Worm (Caenorhabditis elegans) whole organism, L2 larva: Measurements from ENCODE around the gene sgca-1.

Experiments used
- C34F6.9 ChIP-seq: fragments of 150-350 bp; optimal IDR thresholded peaks from 2 replicates; lab custom pipeline; 2014; ENCODE audit warnings: missing biosample characterization, missing genetic modification characterization
- R02D3.7 ChIP-seq: fragments of 150-350 bp; optimal IDR thresholded peaks from 2 replicates; lab custom pipeline; 2014; ENCODE audit warnings: missing biosample characterization, missing genetic modification characterization
- Y55F3AM.14 ChIP-seq: fragments of 200-800 bp; sonication (Bioruptor generic); optimal IDR thresholded peaks from 2 replicates; lab custom pipeline; 2018; ENCODE audit warnings: mild to moderate bottlenecking, missing genetic modification characterization, missing compliant biosample characterization
- aly-2 ChIP-seq: fragments of 150-350 bp; optimal IDR thresholded peaks from 2 replicates; lab custom pipeline; 2014; ENCODE audit warnings: missing biosample characterization, missing genetic modification characterization
- ama-1 ChIP-seq: fragments of 150-350 bp; optimal IDR thresholded peaks from 2 replicates; lab custom pipeline; 2018; ENCODE audit warnings: inconsistent platforms
- blmp-1 ChIP-seq: sonication (generic microtip); optimal IDR thresholded peaks from 2 replicates; lab custom pipeline; 2017; ENCODE audit warnings: missing genetic modification characterization, mild to moderate bottlenecking, missing compliant biosample characterization, antibody characterized with exemption, moderate library complexity; ENCODE audit not compliant: insufficient read depth
- ceh-16 ChIP-seq: fragments of 150-350 bp; optimal IDR thresholded peaks from 2 replicates; lab custom pipeline; 2014; ENCODE audit warnings: missing biosample characterization, missing genetic modification characterization
- ceh-82 ChIP-seq: fragments of 150-350 bp; optimal IDR thresholded peaks from 2 replicates; lab custom pipeline; 2014; ENCODE audit warnings: missing biosample characterization, missing genetic modification characterization
- crh-2 ChIP-seq: sonication (generic microtip); optimal IDR thresholded peaks from 2 replicates; lab custom pipeline; 2017; ENCODE audit warnings: missing biosample characterization, missing genetic modification characterization
- egl-27 ChIP-seq: sonication (generic microtip); optimal IDR thresholded peaks from 3 replicates; lab custom pipeline; 2017; ENCODE audit warnings: missing biosample characterization, missing genetic modification reagents, missing genetic modification characterization
- elt-1 ChIP-seq: fragments of 150-350 bp; optimal IDR thresholded peaks from 2 replicates; lab custom pipeline; 2014; ENCODE audit warnings: missing biosample characterization, missing genetic modification characterization
- elt-3 ChIP-seq: sonication (generic microtip); optimal IDR thresholded peaks from 2 replicates; lab custom pipeline; 2017; ENCODE audit warnings: missing biosample characterization, missing genetic modification characterization
- gmeb-1 ChIP-seq: fragments of 150-350 bp; optimal IDR thresholded peaks from 2 replicates; lab custom pipeline; 2014; ENCODE audit warnings: missing biosample characterization, missing genetic modification characterization
- lin-11 ChIP-seq: fragments of 150-350 bp; sonication (generic microtip); optimal IDR thresholded peaks from 2 replicates; lab custom pipeline; 2014; ENCODE audit warnings: missing biosample characterization, missing genetic modification characterization, inconsistent platforms, mixed read lengths
- lin-13 ChIP-seq: fragments of 150-350 bp; optimal IDR thresholded peaks from 2 replicates; lab custom pipeline; 2014; ENCODE audit warnings: missing biosample characterization, missing genetic modification reagents, missing genetic modification characterization
- lin-39 ChIP-seq: fragments of 150-350 bp; optimal IDR thresholded peaks from 2 replicates; lab custom pipeline; 2014; ENCODE audit warnings: missing biosample characterization, missing genetic modification reagents, missing genetic modification characterization
- lsy-2 ChIP-seq, 2 experiments: fragments of 150-350 bp in 1 of 2; sonication (generic microtip) in 1 of 2; optimal IDR thresholded peaks; 2 replicates each; lab custom pipeline; 2014 to 2017; ENCODE audit warnings: missing biosample characterization in 2 of 2, missing genetic modification characterization in 2 of 2
- mab-5 ChIP-seq: fragments of 150-350 bp; optimal IDR thresholded peaks from 2 replicates; lab custom pipeline; 2014; ENCODE audit warnings: missing biosample characterization, missing genetic modification characterization
- mbf-1 ChIP-seq: sonication (generic microtip); optimal IDR thresholded peaks from 2 replicates; lab custom pipeline; 2017; ENCODE audit warnings: missing biosample characterization, missing genetic modification characterization
- mdl-1 ChIP-seq, 2 experiments: fragments of 150-350 bp in 1 of 2; sonication (generic microtip) in 1 of 2; optimal IDR thresholded peaks; 2 replicates each; lab custom pipeline; 2017; ENCODE audit warnings: missing biosample characterization in 2 of 2, missing genetic modification characterization in 2 of 2
- nhr-10 ChIP-seq: sonication (generic microtip); optimal IDR thresholded peaks from 2 replicates; lab custom pipeline; 2017; ENCODE audit warnings: missing biosample characterization, missing genetic modification characterization
- nhr-12 ChIP-seq: fragments of 150-350 bp; optimal IDR thresholded peaks from 2 replicates; lab custom pipeline; 2014; ENCODE audit warnings: missing biosample characterization, missing genetic modification characterization
- nhr-129 ChIP-seq: fragments of 150-350 bp; optimal IDR thresholded peaks from 2 replicates; lab custom pipeline; 2014; ENCODE audit warnings: missing biosample characterization, missing genetic modification characterization
- nhr-23 ChIP-seq: fragments of 150-350 bp; optimal IDR thresholded peaks from 2 replicates; lab custom pipeline; 2014; ENCODE audit warnings: missing biosample characterization, missing genetic modification reagents, missing genetic modification characterization
- nhr-237 ChIP-seq: fragments of 150-350 bp; optimal IDR thresholded peaks from 2 replicates; lab custom pipeline; 2014; ENCODE audit warnings: missing biosample characterization, missing genetic modification characterization
- nhr-25 ChIP-seq: fragments of 150-350 bp; sonication (generic microtip); optimal IDR thresholded peaks from 3 replicates; lab custom pipeline; 2014; ENCODE audit warnings: missing biosample characterization, missing genetic modification characterization
- nhr-6 ChIP-seq: fragments of 150-350 bp; optimal IDR thresholded peaks from 2 replicates; lab custom pipeline; 2014; ENCODE audit warnings: missing biosample characterization, missing genetic modification characterization
- peb-1 ChIP-seq: fragments of 150-350 bp; optimal IDR thresholded peaks from 2 replicates; lab custom pipeline; 2014; ENCODE audit warnings: missing biosample characterization, missing genetic modification characterization
- sem-4 ChIP-seq: fragments of 150-350 bp; optimal IDR thresholded peaks from 2 replicates; lab custom pipeline; 2014; ENCODE audit warnings: missing biosample characterization, missing genetic modification reagents, missing genetic modification characterization
- sma-3 ChIP-seq: sonication (generic microtip); optimal IDR thresholded peaks from 2 replicates; lab custom pipeline; 2016; ENCODE audit warnings: missing genetic modification reagents, missing genetic modification characterization, missing compliant biosample characterization
- sma-9 ChIP-seq, 2 experiments: fragments of 150-350 bp in 1 of 2; sonication (generic microtip) in 1 of 2; optimal IDR thresholded peaks; 2 replicates each; lab custom pipeline; 2014 to 2016; ENCODE audit warnings: missing genetic modification characterization in 2 of 2, mild to moderate bottlenecking in 1 of 2, missing biosample characterization in 1 of 2, missing compliant biosample characterization in 1 of 2, missing genetic modification reagents in 1 of 2, moderate library complexity in 1 of 2
- snpc-4 ChIP-seq: fragments of 150-350 bp; optimal IDR thresholded peaks from 2 replicates; lab custom pipeline; 2014; ENCODE audit warnings: missing biosample characterization, missing genetic modification characterization
- unc-39 ChIP-seq: fragments of 150-350 bp; optimal IDR thresholded peaks from 2 replicates; lab custom pipeline; 2014; ENCODE audit warnings: missing biosample characterization, missing genetic modification characterization
- unc-55 ChIP-seq: fragments of 150-350 bp; sonication (generic microtip); optimal IDR thresholded peaks from 3 replicates; lab custom pipeline; 2014; ENCODE audit warnings: missing biosample characterization, missing genetic modification reagents, missing genetic modification characterization
- zag-1 ChIP-seq: fragments of 150-350 bp; optimal IDR thresholded peaks from 2 replicates; lab custom pipeline; 2014; ENCODE audit warnings: missing biosample characterization, missing genetic modification characterization
- ztf-1 ChIP-seq: fragments of 200-800 bp; sonication (Bioruptor generic); conservative IDR thresholded peaks from 2 replicates; pipeline ENCODE4 v1.3.6; 2022; ENCODE audit warnings: missing genetic modification characterization, missing compliant biosample characterization
- ztf-11 ChIP-seq: sonication (generic microtip); optimal IDR thresholded peaks from 2 replicates; lab custom pipeline; 2017; ENCODE audit warnings: missing biosample characterization, missing genetic modification characterization
- ztf-4 ChIP-seq: fragments of 150-350 bp; optimal IDR thresholded peaks from 2 replicates; lab custom pipeline; 2014; ENCODE audit warnings: missing biosample characterization, missing genetic modification characterization

sgca-1 gene

ce11 chrX:6808239-6808638 lies 18.9 kb upstream of the sgca-1 start:
- TF ChIP-seq unc-55 (GFP tag; lab: Kevin White, UChicago) (peak; percentile 26), nhr-25 (tag; lab: Kevin White, UChicago) (peak; percentile 23), ama-1 (lab: Kevin White, UChicago) (no peak), ceh-82 (tag; lab: Kevin White, UChicago) (no peak), ztf-4 (tag; lab: Kevin White, UChicago) (no peak), lin-13 (no peak), C34F6.9 (tag; lab: Kevin White, UChicago) (peak; percentile 57), nhr-6 (tag; lab: Kevin White, UChicago) (no peak), blmp-1 (tag; lab: Kevin White, UChicago) (peak; percentile 82), Y55F3AM.14 (GFP tag; lab: Kevin White, UChicago) (peak; percentile 26)

ce11 chrX:6807137-6807861 lies 18.0 kb upstream of the sgca-1 start:
- peak; percentile 13 for TF ChIP-seq unc-55 (GFP tag; lab: Kevin White, UChicago)
- peak; percentile 10 for TF ChIP-seq sma-3 (GFP tag; lab: Kevin White, UChicago)
- TF ChIP-seq sem-4 (tag; lab: Kevin White, UChicago): no peak
- no peak for TF ChIP-seq peb-1 (tag; lab: Kevin White, UChicago)
- no peak for TF ChIP-seq unc-39 (tag; lab: Kevin White, UChicago)
- peak; percentile 42 for TF ChIP-seq sma-9 (GFP tag; optimal IDR thresholded peaks at IDR 0.05; lab: Kevin White, UChicago)
- TF ChIP-seq sma-9 (tag; optimal IDR thresholded peaks at IDR 0.05; lab: Kevin White, UChicago): no peak
- TF ChIP-seq nhr-129: peak; percentile 66

ce11 chrX:6806463-6806862 lies 17.1 kb upstream of the sgca-1 start, which contains the start of gene atg-2:
Gene atg-2 (plus strand): TSS chrX:6806763.
- TF ChIP-seq R02D3.7: no peak
- TF ChIP-seq lin-39 (tag; lab: Kevin White, UChicago): no peak
- no peak for TF ChIP-seq ztf-11 (tag; lab: Kevin White, UChicago)
- TF ChIP-seq nhr-237 (tag; lab: Kevin White, UChicago): no peak
- TF ChIP-seq elt-1 (tag; lab: Kevin White, UChicago): no peak
- no peak for TF ChIP-seq ztf-1 (GFP tag; lab: Robert Waterston, UW)
- TF ChIP-seq nhr-10 (tag; lab: Kevin White, UChicago): no peak
- TF ChIP-seq ama-1 (lab: Kevin White, UChicago): no peak
- no peak for TF ChIP-seq sem-4 (tag; lab: Kevin White, UChicago)
- no peak for TF ChIP-seq zag-1 (tag; lab: Kevin White, UChicago)
- no peak for TF ChIP-seq mbf-1 (tag; lab: Kevin White, UChicago)
- no peak for TF ChIP-seq peb-1 (tag; lab: Kevin White, UChicago)
- TF ChIP-seq elt-3 (tag; lab: Kevin White, UChicago): no peak
- no peak for TF ChIP-seq C34F6.9 (tag; lab: Kevin White, UChicago)
- TF ChIP-seq nhr-12 (tag; lab: Kevin White, UChicago): no peak
- TF ChIP-seq sma-3 (GFP tag; lab: Kevin White, UChicago): no peak
- TF ChIP-seq nhr-129: no peak
- no peak for TF ChIP-seq aly-2

- TF ChIP-seq lin-39 (tag; lab: Kevin White, UChicago) (no peak), mab-5 (tag; lab: Kevin White, UChicago) (peak; percentile 22), unc-55 (GFP tag; lab: Kevin White, UChicago) (peak; percentile 36), C34F6.9 (tag; lab: Kevin White, UChicago) (peak; percentile 8), sma-3 (GFP tag; lab: Kevin White, UChicago) (no peak), lsy-2 (tag; optimal IDR thresholded peaks at IDR 0.05; lab: Kevin White, UChicago) (peak in 1 of 2 experiments; percentile 8)
- TF ChIP-seq, all 48 proteins: peak for 4
Measured at ce11 chrX:6805427-6805826, 16.1 kb upstream of the sgca-1 start.

- TF ChIP-seq R02D3.7 (no peak), ztf-11 (tag; lab: Kevin White, UChicago) (no peak), aly-2 (no peak), lin-13 (peak; percentile 30), unc-55 (GFP tag; lab: Kevin White, UChicago) (peak; percentile 75), egl-27 (tag; lab: Kevin White, UChicago) (no peak), elt-3 (tag; lab: Kevin White, UChicago) (no peak), nhr-25 (tag; lab: Kevin White, UChicago) (no peak), sma-3 (GFP tag; lab: Kevin White, UChicago) (peak; percentile 12), peb-1 (tag; lab: Kevin White, UChicago) (no peak), mab-5 (tag; lab: Kevin White, UChicago) (peak; percentile 19), elt-1 (tag; lab: Kevin White, UChicago) (no peak), snpc-4 (tag; lab: Kevin White, UChicago) (no peak), mdl-1 (tag; optimal IDR thresholded peaks at IDR 0.05; lab: Kevin White, UChicago) (no peak), lsy-2 (tag; optimal IDR thresholded peaks at IDR 0.05; lab: Kevin White, UChicago) (peak in 1 of 2 experiments; percentile 65), lin-11 (tag; lab: Kevin White, UChicago) (peak; percentile 17), mbf-1 (tag; lab: Kevin White, UChicago) (no peak), nhr-23 (tag; lab: Kevin White, UChicago) (no peak), ama-1 (lab: Kevin White, UChicago) (peak; percentile 57), crh-2 (tag; lab: Kevin White, UChicago) (peak; percentile 64), ceh-16 (tag; lab: Kevin White, UChicago) (no peak), lin-39 (tag; lab: Kevin White, UChicago) (no peak), nhr-129 (peak; percentile 47), gmeb-1 (peak; percentile 92), nhr-237 (tag; lab: Kevin White, UChicago) (no peak), ceh-82 (tag; lab: Kevin White, UChicago) (no peak), nhr-6 (tag; lab: Kevin White, UChicago) (no peak)
Measured at ce11 chrX:6804857-6805256, 15.5 kb upstream of the sgca-1 start.
